Worm (Caenorhabditis elegans) whole organism, L1 larva: ENCODE results near the gene M03C11.1.

Experiments used
- lir-3 ChIP-seq: sonication (generic microtip); optimal IDR thresholded peaks from 2 replicates; lab custom pipeline; 2016; ENCODE audit warnings: mild to moderate bottlenecking, missing genetic modification characterization, moderate library complexity, missing compliant biosample characterization; ENCODE audit not compliant: poor library complexity
- mdl-1 ChIP-seq, 2 experiments: fragments of 150-350 bp; optimal IDR thresholded peaks; 2 replicates each; lab custom pipeline; 2014 to 2017; ENCODE audit warnings: missing biosample characterization in 2 of 2, missing genetic modification characterization in 2 of 2, inconsistent platforms in 1 of 2
- skn-1 ChIP-seq: fragments of 150-350 bp; optimal IDR thresholded peaks from 2 replicates; lab custom pipeline; 2014; ENCODE audit warnings: missing biosample characterization, missing genetic modification characterization

- no peak for TF ChIP-seq skn-1
- no peak for TF ChIP-seq lir-3 (tag; lab: Kevin White, UChicago)
- no peak for TF ChIP-seq mdl-1 (tag; optimal IDR thresholded peaks at IDR 0.05; lab: Kevin White, UChicago)
Measured at ce11 chrIII:10389608-10390007, 6.3 kb downstream of the M03C11.1 start.
